Fruit fly (Drosophila melanogaster): ENCODE data around the gene Nlp.

- no peak for TF ChIP-seq insv (optimal IDR thresholded peaks at IDR 0.05)
- TF ChIP-seq psq (optimal IDR thresholded peaks at IDR 0.05): no peak
- no peak for TF ChIP-seq h (optimal IDR thresholded peaks at IDR 0.05)
- TF ChIP-seq Sin3A (optimal IDR thresholded peaks at IDR 0.05): no peak
- TF ChIP-seq Myc (optimal IDR thresholded peaks at IDR 0.05): no peak
- TF ChIP-seq ttk (optimal IDR thresholded peaks at IDR 0.05): no peak
Measured at dm6 chr3R:30037630-30038029, 33.0 kb downstream of the Nlp start, which contains the start of gene ocn.
